Worm (Caenorhabditis elegans): ENCODE measurements around the gene C29G2.3.

- TF ChIP-seq ztf-29 (GFP tag; IDR thresholded peaks at IDR 0.05) = no peak
- no peak for TF ChIP-seq tab-1 (GFP tag; IDR thresholded peaks at IDR 0.05)
- no peak for TF ChIP-seq ztf-23 (GFP tag; IDR thresholded peaks at IDR 0.05)
- TF ChIP-seq T22C8.4 (GFP tag; IDR thresholded peaks at IDR 0.05) = no peak
- no peak for TF ChIP-seq ref-1 (GFP tag; conservative IDR thresholded peaks at IDR 0.05)
Measured at ce11 chrV:2617499-2617898, 36.8 kb downstream of the C29G2.3 start.
